Worm (Caenorhabditis elegans) whole organism, L4/young adult: ENCODE measurements around the gene arrd-19.

Source experiments
- W03F9.2 ChIP-seq: fragments of 150-350 bp; optimal IDR thresholded peaks from 2 replicates; lab custom pipeline; 2014; ENCODE audit warnings: missing biosample characterization, missing genetic modification characterization
- him-1 ChIP-seq: sonication (generic microtip); optimal IDR thresholded peaks from 2 replicates; lab custom pipeline; 2016; ENCODE audit warnings: missing genotype, missing genetic modification reagents, missing genetic modification characterization, missing compliant biosample characterization

ce11 chrV:3273156-3273555 lies 42.2 kb downstream of the arrd-19 start, which contains the start of gene T28A11.20:
- no peak for TF ChIP-seq W03F9.2 (tag; lab: Kevin White, UChicago)
- no peak for TF ChIP-seq him-1 (tag; lab: Kevin White, UChicago)
